Worm (Caenorhabditis elegans): Measurements from ENCODE around the gene sft-1.

ce11 chrIII:3100124-3100523 is 13.7 kb downstream of the sft-1 start:
- TF ChIP-seq hpl-2 (GFP tag; optimal IDR thresholded peaks at IDR 0.05) (no peak), skn-1 (tag; optimal IDR thresholded peaks at IDR 0.05) (no peak), mab-9 (GFP tag; IDR thresholded peaks at IDR 0.05) (no peak), C04F5.9 (tag; optimal IDR thresholded peaks at IDR 0.05) (no peak), nhr-77 (tag; optimal IDR thresholded peaks at IDR 0.05) (no peak), hlh-4 (tag; optimal IDR thresholded peaks at IDR 0.05) (no peak), unc-62 (GFP tag; optimal IDR thresholded peaks at IDR 0.05) (no peak), ceh-82 (tag; optimal IDR thresholded peaks at IDR 0.05) (no peak), snpc-4 (tag; optimal IDR thresholded peaks at IDR 0.05) (no peak), elt-3 (tag; optimal IDR thresholded peaks at IDR 0.05) (no peak), lin-14 (GFP tag; optimal IDR thresholded peaks at IDR 0.05) (no peak), nhr-85 (tag) (no peak)

Data from whole organism, L1 larva.